Worm (Caenorhabditis elegans) whole organism, young adult: Measurements from ENCODE around the gene plc-2.

Experiments used
- D2030.7 ChIP-seq: fragments of 200-800 bp; sonication (Bioruptor generic); IDR thresholded peaks from 2 replicates; pipeline ENCODE4 v1.3.6; 2022; ENCODE audit warnings: missing genetic modification reagents, missing genetic modification characterization, missing compliant biosample characterization
- F55B11.4 ChIP-seq: sonication (generic microtip); optimal IDR thresholded peaks from 2 replicates; lab custom pipeline; 2016; ENCODE audit warnings: missing compliant biosample characterization, missing genetic modification characterization, borderline replicate concordance; ENCODE audit not compliant: insufficient read depth
- Y79H2A.3 ChIP-seq: fragments of 200-800 bp; sonication (Bioruptor generic); conservative IDR thresholded peaks from 2 replicates; pipeline ENCODE4 v1.3.6; 2022; ENCODE audit warnings: missing genetic modification reagents, missing genetic modification characterization, missing compliant biosample characterization
- aptf-3 ChIP-seq: fragments of 200-800 bp; sonication (Bioruptor generic); IDR thresholded peaks from 2 replicates; pipeline ENCODE4 v1.3.6; 2022; ENCODE audit warnings: missing genetic modification characterization, missing compliant biosample characterization
- bed-2 ChIP-seq: fragments of 200-800 bp; sonication (Bioruptor generic); IDR thresholded peaks from 2 replicates; pipeline ENCODE4 v1.3.6; 2022; ENCODE audit warnings: missing genetic modification reagents, missing genetic modification characterization, missing compliant biosample characterization
- cebp-2 ChIP-seq: fragments of 200-800 bp; sonication (Bioruptor generic); IDR thresholded peaks from 2 replicates; pipeline ENCODE4 v1.3.6; 2022; ENCODE audit warnings: missing genetic modification characterization, missing compliant biosample characterization
- dpl-1 ChIP-seq: fragments of 150-350 bp; optimal IDR thresholded peaks from 2 replicates; lab custom pipeline; 2014; ENCODE audit warnings: missing biosample characterization, missing genetic modification reagents, missing genetic modification characterization
- efl-1 ChIP-seq: fragments of 150-350 bp; optimal IDR thresholded peaks from 2 replicates; lab custom pipeline; 2014; ENCODE audit warnings: missing biosample characterization, missing genetic modification reagents, missing genetic modification characterization
- hlh-12 ChIP-seq: sonication (generic microtip); optimal IDR thresholded peaks from 2 replicates; lab custom pipeline; 2016; ENCODE audit warnings: missing genetic modification characterization, missing compliant biosample characterization
- lag-1 ChIP-seq: fragments of 200-800 bp; sonication (Bioruptor generic); IDR thresholded peaks from 2 replicates; pipeline ENCODE4 v1.3.6; 2022; ENCODE audit warnings: missing genetic modification reagents, missing genetic modification characterization, missing compliant biosample characterization
- lir-1 ChIP-seq: fragments of 200-800 bp; sonication (Bioruptor generic); conservative IDR thresholded peaks from 2 replicates; pipeline ENCODE4 v1.3.6; 2022; ENCODE audit warnings: missing genetic modification reagents, missing genetic modification characterization, missing compliant biosample characterization
- pbrm-1 ChIP-seq: fragments of 200-800 bp; sonication (Bioruptor generic); IDR thresholded peaks from 2 replicates; pipeline ENCODE4 v1.3.6; 2022; ENCODE audit warnings: missing genetic modification reagents, missing genetic modification characterization, missing compliant biosample characterization
- snpc-4 ChIP-seq, 5 experiments: fragments of 150-350 bp in 1 of 5; sonication (generic microtip) in 4 of 5; optimal IDR thresholded peaks; 2 replicates each; lab custom pipeline; 2014 to 2018; ENCODE audit warnings: missing genetic modification characterization in 5 of 5, missing biosample characterization in 3 of 5, antibody characterized with exemption in 2 of 5, mild to moderate bottlenecking in 2 of 5, missing compliant biosample characterization in 2 of 5, missing genotype in 2 of 5, moderate library complexity in 2 of 5, missing genetic modification reagents in 1 of 5
- unc-130 ChIP-seq: sonication (generic microtip); optimal IDR thresholded peaks from 2 replicates; lab custom pipeline; 2016; ENCODE audit warnings: missing genetic modification reagents, missing genetic modification characterization, missing compliant biosample characterization

DNA sequence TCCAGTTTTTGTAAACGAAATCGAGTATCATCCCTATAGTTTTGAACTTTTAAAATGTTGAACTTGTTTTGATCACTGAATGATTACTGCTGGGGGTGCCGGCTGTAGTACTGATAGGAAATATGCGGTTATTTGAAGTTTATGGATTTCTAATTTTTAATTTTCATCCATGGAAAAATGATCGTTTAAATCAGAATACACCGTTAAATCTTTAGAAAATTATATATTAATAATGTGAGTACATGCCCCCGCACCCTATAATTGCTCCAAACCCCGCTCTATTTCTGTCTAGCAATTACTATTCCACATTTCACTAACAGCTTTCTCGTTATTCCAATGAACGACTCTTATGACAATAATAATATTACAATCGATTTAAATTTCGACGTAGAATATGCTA, 7.4 kb downstream of the plc-2 start, which contains the start of gene Y75B12B.10:
- TF ChIP-seq snpc-4 (GFP tag; optimal IDR thresholded peaks at IDR 0.05; lab: Kevin White, UChicago) (no peak), snpc-4 (tag; optimal IDR thresholded peaks at IDR 0.05; lab: Kevin White, UChicago) (no peak), pbrm-1 (GFP tag; lab: Robert Waterston, UW) (no peak), cebp-2 (GFP tag; lab: Robert Waterston, UW) (no peak), lir-1 (GFP tag; lab: Robert Waterston, UW) (no peak), unc-130 (GFP tag; lab: Kevin White, UChicago) (no peak), D2030.7 (no peak), lag-1 (no peak), efl-1 (GFP tag; lab: Kevin White, UChicago) (no peak), aptf-3 (GFP tag; lab: Robert Waterston, UW) (no peak), dpl-1 (GFP tag; lab: Kevin White, UChicago) (no peak), F55B11.4 (tag; lab: Kevin White, UChicago) (no peak), Y79H2A.3 (no peak), bed-2 (GFP tag; lab: Robert Waterston, UW) (no peak), hlh-12 (no peak)
